Comparison of ENCODE assay signal across 4 worm cellular contexts in genomic region chrII:14000044-14000443, ce11.
TF ChIP-seq lines count a peak whose summit lies in the region.

Gene F01D5.3 (minus strand): TSS chrII:14000144.

TF ChIP-seq in whole organism, L1 larva, 84 proteins besides CTCF, POLR2A, EP300 and RAD21:
- peak; percentile 21 for TF ChIP-seq elt-2 (tag; optimal IDR thresholded peaks at IDR 0.05; lab: Kevin White, UChicago)
TF ChIP-seq in whole organism, L1 larva: peak in this region for 1; not testable (repeated sequence) for 83.

TF ChIP-seq in whole organism, L2 larva, 48 proteins besides CTCF, POLR2A, EP300 and RAD21:
- TF ChIP-seq fos-1 (tag; optimal IDR thresholded peaks at IDR 0.05; lab: Kevin White, UChicago): peak; percentile 8

TF ChIP-seq in whole organism, L3 larva, 47 proteins besides CTCF, POLR2A, EP300 and RAD21:
- TF ChIP-seq elt-2 (tag; optimal IDR thresholded peaks at IDR 0.05; lab: Kevin White, UChicago): peak; percentile 42

TF ChIP-seq in whole organism, L4 larva, 104 proteins besides CTCF, POLR2A, EP300 and RAD21:
- TF ChIP-seq nhr-28 (tag; optimal IDR thresholded peaks at IDR 0.05; lab: Kevin White, UChicago) (peak; percentile 7), pqm-1 (tag; optimal IDR thresholded peaks at IDR 0.05; lab: Kevin White, UChicago) (peak; percentile 41)
